Worm (Caenorhabditis elegans) whole organism, mixed stage, embryonic: Measurements from ENCODE around the gene twk-45.

Experiments used
- mls-2 ChIP-seq: sonication (generic microtip); optimal IDR thresholded peaks from 2 replicates; lab custom pipeline; 2016; ENCODE audit warnings: mild to moderate bottlenecking, missing genetic modification characterization, moderate library complexity, missing compliant biosample characterization
- nhr-237 ChIP-seq: fragments of 150-350 bp; optimal IDR thresholded peaks from 2 replicates; lab custom pipeline; 2014; ENCODE audit warnings: missing biosample characterization, missing genetic modification characterization
- unc-39 ChIP-seq: fragments of 150-350 bp; optimal IDR thresholded peaks from 2 replicates; lab custom pipeline; 2014; ENCODE audit warnings: missing biosample characterization, missing genetic modification characterization
- ztf-11 ChIP-seq: fragments of 150-350 bp; optimal IDR thresholded peaks from 2 replicates; lab custom pipeline; 2014; ENCODE audit warnings: missing biosample characterization, missing genetic modification characterization

- TF ChIP-seq mls-2 (tag; lab: Kevin White, UChicago) (no peak), unc-39 (tag; lab: Kevin White, UChicago) (no peak), nhr-237 (tag; lab: Kevin White, UChicago) (no peak), ztf-11 (tag; lab: Kevin White, UChicago) (no peak)
These were observed 19.9 kb downstream of the twk-45 start for ce11 chrIII:2781833-2782232.
